Fruit fly (Drosophila melanogaster) whole organism: ENCODE measurements around the gene CG12310.

Source experiments
- CG8478 ChIP-seq: fragments of >200 bp; optimal IDR thresholded peaks from 2 replicates; lab custom pipeline; 2018; ENCODE audit warnings: inconsistent platforms
- Dll ChIP-seq: fragments of >200 bp; optimal IDR thresholded peaks from 2 replicates; lab custom pipeline; 2017
- EcR ChIP-seq, 2 experiments: fragments of >200 bp; optimal IDR thresholded peaks; 2 replicates each; lab custom pipeline; 2017; ENCODE audit warnings: missing biosample characterization in 2 of 2, missing genetic modification characterization in 2 of 2, missing genetic modification reagents in 2 of 2
- pan ChIP-seq: fragments of >200 bp; optimal IDR thresholded peaks from 2 replicates; lab custom pipeline; 2017
- psq ChIP-seq: fragments of >200 bp; optimal IDR thresholded peaks from 2 replicates; lab custom pipeline; 2017

DNA sequence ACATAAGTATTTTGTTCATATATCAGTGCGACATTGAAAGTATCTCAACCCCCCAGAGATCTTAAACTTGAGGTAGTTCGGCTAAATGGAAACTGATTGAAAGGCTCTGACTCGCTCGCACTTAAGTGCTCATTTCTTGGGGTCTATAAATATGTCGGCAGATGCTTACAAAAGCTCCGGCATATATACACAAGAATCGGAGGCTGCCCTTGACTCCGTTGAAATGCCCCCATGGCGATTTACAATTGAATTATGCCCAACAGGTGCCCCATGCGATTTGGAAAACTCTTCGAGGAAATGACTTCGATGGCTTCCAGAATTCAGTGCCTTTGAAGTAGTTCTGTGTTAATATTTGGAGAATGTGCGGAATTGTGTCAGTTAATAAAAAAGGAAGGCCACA is 23.1 kb upstream of the CG12310 start:
- TF ChIP-seq pan (lab: Kevin White, UChicago) (no peak), CG8478 (no peak), Dll (no peak), EcR (GFP tag; optimal IDR thresholded peaks at IDR 0.05; lab: Kevin White, UChicago) (no peak), psq (lab: Kevin White, UChicago) (no peak)
